Fruit fly (Drosophila melanogaster): ENCODE measurements around the gene Vm34Ca.
A peak's percentile ranks its signal among the peaks of the same experiment; 100 is the strongest.

Vm34Ca gene

dm6 chr2L:13370762-13371161, 40.7 kb downstream of the Vm34Ca start, which contains the start of gene ND-B22:
Gene ND-B22 (minus strand): TSS chr2L:13371110.
- TF ChIP-seq Rel (GFP tag; optimal IDR thresholded peaks at IDR 0.05): no peak
- TF ChIP-seq Rel (tag; optimal IDR thresholded peaks at IDR 0.05): no peak
- peak; percentile 28 for TF ChIP-seq Sp1 (GFP tag; optimal IDR thresholded peaks at IDR 0.05)
- peak; percentile 46 for TF ChIP-seq HLH106 (tag; optimal IDR thresholded peaks at IDR 0.05)
- peak; percentile 69 for TF ChIP-seq h (GFP tag; optimal IDR thresholded peaks at IDR 0.05)
- TF ChIP-seq dmrt93B (GFP tag; optimal IDR thresholded peaks at IDR 0.05): no peak
- TF ChIP-seq N (GFP tag; optimal IDR thresholded peaks at IDR 0.05): no peak
- no peak for TF ChIP-seq CG32264 (GFP tag; optimal IDR thresholded peaks at IDR 0.05)
- peak; percentile 30 for TF ChIP-seq fru (GFP tag; optimal IDR thresholded peaks at IDR 0.05)
- TF ChIP-seq Hr83 (GFP tag; optimal IDR thresholded peaks at IDR 0.05; ENCODE audit: poor library complexity, severe bottlenecking): peak; percentile 86
- no peak for TF ChIP-seq Dfd (GFP tag; optimal IDR thresholded peaks at IDR 0.05)
- TF ChIP-seq Mio (GFP tag; optimal IDR thresholded peaks at IDR 0.05): no peak
- no peak for TF ChIP-seq CrebA (GFP tag; optimal IDR thresholded peaks at IDR 0.05; ENCODE audit: borderline replicate concordance)
- no peak for TF ChIP-seq usp (GFP tag; optimal IDR thresholded peaks at IDR 0.05)
- TF ChIP-seq OdsH (GFP tag; optimal IDR thresholded peaks at IDR 0.05): peak; percentile 28
- TF ChIP-seq Abd-B (GFP tag; optimal IDR thresholded peaks at IDR 0.05): no peak
- no peak for TF ChIP-seq Vsx2 (GFP tag; optimal IDR thresholded peaks at IDR 0.05; ENCODE audit: partially characterized antibody)
- TF ChIP-seq foxo (GFP tag; optimal IDR thresholded peaks at IDR 0.05): peak in 1 of 2 experiments; percentile 65
- no peak for TF ChIP-seq brk (GFP tag; optimal IDR thresholded peaks at IDR 0.05)
- no peak for TF ChIP-seq tai (GFP tag; optimal IDR thresholded peaks at IDR 0.05)
- TF ChIP-seq dsf (GFP tag; optimal IDR thresholded peaks at IDR 0.05; ENCODE audit: borderline replicate concordance): peak; percentile 19
- TF ChIP-seq lola (GFP tag; optimal IDR thresholded peaks at IDR 0.05): no peak
- peak; percentile 40 for TF ChIP-seq br (GFP tag; optimal IDR thresholded peaks at IDR 0.05)
- TF ChIP-seq sage (GFP tag; optimal IDR thresholded peaks at IDR 0.05): peak; percentile 50
- no peak for TF ChIP-seq jim (GFP tag; optimal IDR thresholded peaks at IDR 0.05)
- TF ChIP-seq Dif (GFP tag; optimal IDR thresholded peaks at IDR 0.05; ENCODE audit: partially characterized antibody): no peak
- peak; percentile 75 for TF ChIP-seq rgr (GFP tag; optimal IDR thresholded peaks at IDR 0.05)
- TF ChIP-seq Hnf4 (GFP tag; optimal IDR thresholded peaks at IDR 0.05): peak; percentile 80
- peak; percentile 42 for TF ChIP-seq CG9705 (GFP tag; optimal IDR thresholded peaks at IDR 0.05)
- peak; percentile 47 for TF ChIP-seq Jra (GFP tag; optimal IDR thresholded peaks at IDR 0.05)
- TF ChIP-seq psq (GFP tag; optimal IDR thresholded peaks at IDR 0.05): peak; percentile 29
- peak; percentile 16 for TF ChIP-seq GATAd (GFP tag; optimal IDR thresholded peaks at IDR 0.05)
- TF ChIP-seq Hr78 (GFP tag; optimal IDR thresholded peaks at IDR 0.05): no peak
- TF ChIP-seq woc (GFP tag; optimal IDR thresholded peaks at IDR 0.05): peak; percentile 19
- TF ChIP-seq ey (GFP tag; optimal IDR thresholded peaks at IDR 0.05): peak; percentile 23
- no peak for TF ChIP-seq dl (GFP tag; optimal IDR thresholded peaks at IDR 0.05; ENCODE audit: insufficient read depth in 1 of 2, partially characterized antibody in 2 of 2)
- peak; percentile 26 for TF ChIP-seq sv (GFP tag; optimal IDR thresholded peaks at IDR 0.05)
- no peak for TF ChIP-seq pan (optimal IDR thresholded peaks at IDR 0.05)
- TF ChIP-seq Myc (optimal IDR thresholded peaks at IDR 0.05): no peak

- no peak for TF ChIP-seq lola (GFP tag; optimal IDR thresholded peaks at IDR 0.05)
- TF ChIP-seq Hr83 (GFP tag; optimal IDR thresholded peaks at IDR 0.05; ENCODE audit: poor library complexity, severe bottlenecking): peak; percentile 96
- peak; percentile 84 for TF ChIP-seq woc (GFP tag; optimal IDR thresholded peaks at IDR 0.05)
- peak; percentile 75 for TF ChIP-seq psq (GFP tag; optimal IDR thresholded peaks at IDR 0.05)
- no peak for TF ChIP-seq Myc (optimal IDR thresholded peaks at IDR 0.05)
- peak; percentile 80 for TF ChIP-seq Sp1 (GFP tag; optimal IDR thresholded peaks at IDR 0.05)
- no peak for TF ChIP-seq CrebA (GFP tag; optimal IDR thresholded peaks at IDR 0.05; ENCODE audit: borderline replicate concordance)
- peak; percentile 89 for TF ChIP-seq h (GFP tag; optimal IDR thresholded peaks at IDR 0.05)
- TF ChIP-seq CG32264 (GFP tag; optimal IDR thresholded peaks at IDR 0.05): peak; percentile 5
- TF ChIP-seq CG9705 (GFP tag; optimal IDR thresholded peaks at IDR 0.05): peak; percentile 68
- TF ChIP-seq OdsH (GFP tag; optimal IDR thresholded peaks at IDR 0.05): peak; percentile 83
- peak; percentile 90 for TF ChIP-seq rgr (GFP tag; optimal IDR thresholded peaks at IDR 0.05)
- peak; percentile 88 for TF ChIP-seq brk (GFP tag; optimal IDR thresholded peaks at IDR 0.05)
- no peak for TF ChIP-seq usp (GFP tag; optimal IDR thresholded peaks at IDR 0.05)
- TF ChIP-seq sage (GFP tag; optimal IDR thresholded peaks at IDR 0.05): peak; percentile 83
- TF ChIP-seq tai (GFP tag; optimal IDR thresholded peaks at IDR 0.05): no peak
- peak; percentile 83 for TF ChIP-seq br (GFP tag; optimal IDR thresholded peaks at IDR 0.05)
- peak; percentile 44 for TF ChIP-seq jim (GFP tag; optimal IDR thresholded peaks at IDR 0.05)
- peak; percentile 95 for TF ChIP-seq Hnf4 (GFP tag; optimal IDR thresholded peaks at IDR 0.05)
- no peak for TF ChIP-seq pan (optimal IDR thresholded peaks at IDR 0.05)
- TF ChIP-seq HLH106 (tag; optimal IDR thresholded peaks at IDR 0.05): peak; percentile 78
- TF ChIP-seq Dfd (GFP tag; optimal IDR thresholded peaks at IDR 0.05): no peak
- no peak for TF ChIP-seq N (GFP tag; optimal IDR thresholded peaks at IDR 0.05)
- TF ChIP-seq Hr78 (GFP tag; optimal IDR thresholded peaks at IDR 0.05): no peak
- no peak for TF ChIP-seq Dif (GFP tag; optimal IDR thresholded peaks at IDR 0.05; ENCODE audit: partially characterized antibody)
- TF ChIP-seq foxo (GFP tag; optimal IDR thresholded peaks at IDR 0.05): peak in 1 of 2 experiments; percentile 90
- no peak for TF ChIP-seq dl (GFP tag; optimal IDR thresholded peaks at IDR 0.05; ENCODE audit: insufficient read depth in 1 of 2, partially characterized antibody in 2 of 2)
- TF ChIP-seq Vsx2 (GFP tag; optimal IDR thresholded peaks at IDR 0.05; ENCODE audit: partially characterized antibody): no peak
- no peak for TF ChIP-seq Rel (GFP tag; optimal IDR thresholded peaks at IDR 0.05)
- peak; percentile 61 for TF ChIP-seq Rel (tag; optimal IDR thresholded peaks at IDR 0.05)
- TF ChIP-seq dmrt93B (GFP tag; optimal IDR thresholded peaks at IDR 0.05): peak; percentile 48
- TF ChIP-seq ey (GFP tag; optimal IDR thresholded peaks at IDR 0.05): peak; percentile 71
- peak; percentile 85 for TF ChIP-seq dsf (GFP tag; optimal IDR thresholded peaks at IDR 0.05; ENCODE audit: borderline replicate concordance)
- TF ChIP-seq Jra (GFP tag; optimal IDR thresholded peaks at IDR 0.05): peak; percentile 85
- TF ChIP-seq GATAd (GFP tag; optimal IDR thresholded peaks at IDR 0.05): peak; percentile 67
- TF ChIP-seq sv (GFP tag; optimal IDR thresholded peaks at IDR 0.05): peak; percentile 81
- TF ChIP-seq fru (GFP tag; optimal IDR thresholded peaks at IDR 0.05): peak; percentile 83
- no peak for TF ChIP-seq Abd-B (GFP tag; optimal IDR thresholded peaks at IDR 0.05)
- TF ChIP-seq Mio (GFP tag; optimal IDR thresholded peaks at IDR 0.05): no peak
Observed at dm6 chr2L:13368940-13369339, 42.5 kb downstream of the Vm34Ca start, which contains the start of gene CG31855. Gene CG31855 (plus strand): TSS chr2L:13369204.

All from whole organism, wandering third instar larva.